Fruit fly (Drosophila melanogaster): ENCODE results near the gene CG13712.

CG13712 gene

DNA sequence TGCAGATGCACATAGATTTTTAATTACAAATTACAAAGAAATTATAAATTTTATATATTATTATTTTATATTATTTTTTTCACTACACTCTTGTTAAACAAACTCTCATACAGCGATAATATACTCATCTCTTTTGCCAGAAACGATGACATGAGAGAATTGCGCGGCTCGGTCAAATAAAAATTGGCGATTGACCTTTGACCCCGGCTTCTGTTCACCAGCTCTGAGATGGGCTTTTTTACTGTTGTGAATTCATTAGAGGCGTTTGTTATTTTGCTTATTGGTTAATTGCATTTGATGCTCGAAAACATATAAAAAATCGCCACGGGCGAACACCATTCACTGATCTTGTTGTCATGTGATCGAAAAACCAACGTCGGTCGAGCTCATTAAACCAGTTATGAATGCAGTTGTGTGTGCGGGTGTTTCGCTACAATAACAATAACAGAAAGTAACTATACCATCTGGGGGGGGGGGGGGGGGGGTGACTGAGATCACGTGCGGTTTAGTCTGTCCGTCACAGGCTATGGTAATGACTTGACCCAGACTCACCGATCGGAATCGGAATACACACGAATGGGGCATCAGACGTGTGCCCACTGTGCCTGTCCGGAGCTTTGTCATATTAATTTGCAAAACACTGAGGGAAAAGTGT, 24.9 kb downstream of the CG13712 start:
- no peak for TF ChIP-seq CG17801 (GFP tag; optimal IDR thresholded peaks at IDR 0.05; ENCODE audit: partially characterized antibody)

DNA sequence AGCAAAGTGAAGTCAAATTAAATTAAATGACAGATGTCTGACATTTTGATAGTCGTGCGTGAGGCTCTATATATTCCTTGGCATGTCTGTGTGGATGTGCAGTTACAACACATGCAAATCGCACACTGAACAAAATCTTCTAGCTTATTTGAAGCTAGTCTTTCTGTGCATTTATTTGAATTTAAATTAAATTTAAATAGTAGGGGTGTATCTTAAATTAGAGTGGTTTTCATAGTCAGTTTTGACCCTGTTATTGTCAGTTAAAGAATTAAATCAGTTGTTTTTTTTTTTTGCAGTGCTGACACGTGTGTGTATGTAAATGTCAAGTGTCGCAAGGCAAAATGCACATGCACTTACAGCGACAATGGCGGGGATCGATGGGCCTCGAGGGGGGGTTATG, 30.6 kb downstream of the CG13712 start:
- TF ChIP-seq CG17801 (GFP tag; optimal IDR thresholded peaks at IDR 0.05; ENCODE audit: partially characterized antibody): no peak

DNA sequence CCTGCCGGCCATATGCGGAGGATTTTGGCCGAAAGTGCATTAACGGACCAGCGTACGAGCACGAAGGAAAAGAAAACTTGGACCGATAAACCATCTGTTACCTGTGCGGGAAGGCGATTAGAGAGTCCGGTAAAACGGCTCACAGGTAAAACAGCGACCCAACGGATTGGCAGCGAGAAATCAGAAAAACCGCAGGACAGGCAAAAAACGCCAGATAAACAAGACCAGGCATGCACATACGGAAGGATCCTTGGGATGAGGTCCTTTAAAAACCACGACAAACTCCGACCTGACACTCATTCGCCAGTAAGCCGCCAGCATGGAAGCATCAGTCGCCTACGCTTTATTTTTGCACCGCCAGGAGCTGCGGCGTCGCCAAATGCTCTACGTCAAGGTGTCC, 32.2 kb downstream of the CG13712 start, which contains the start of gene CG34266:
CG34266 (plus strand) TSS at position 301 of the 400 bp plus-strand sequence.
- no peak for TF ChIP-seq CG17801 (GFP tag; optimal IDR thresholded peaks at IDR 0.05; ENCODE audit: partially characterized antibody)

dm6 chr3L:4667289-4667688, 42.4 kb downstream of the CG13712 start, which contains the start of gene CG32236:
Gene CG32236, minus strand, starts transcription at chr3L:4667389.
- no peak for TF ChIP-seq CG17801 (GFP tag; optimal IDR thresholded peaks at IDR 0.05; ENCODE audit: partially characterized antibody)
